Worm (Caenorhabditis elegans) whole organism, midembryonic: ENCODE data around the gene vamp-7.
A peak's percentile ranks its signal among the peaks of the same experiment; 100 is the strongest.

Experiments
- T22C8.4 ChIP-seq: fragments of 200-800 bp; sonication (Bioruptor generic); IDR thresholded peaks from 2 replicates; pipeline ENCODE4 v1.3.6; 2022; ENCODE audit warnings: missing genetic modification characterization, missing compliant biosample characterization
- cog-1 ChIP-seq: sonication (generic microtip); optimal IDR thresholded peaks from 2 replicates; lab custom pipeline; 2016; ENCODE audit warnings: missing genetic modification characterization, missing compliant biosample characterization
- flt-1 ChIP-seq: fragments of 200-800 bp; sonication (Bioruptor generic); IDR thresholded peaks from 2 replicates; pipeline ENCODE4 v1.3.6; 2022; ENCODE audit warnings: missing genetic modification characterization, missing compliant biosample characterization
- klf-2 ChIP-seq: fragments of 200-800 bp; sonication (Bioruptor generic); conservative IDR thresholded peaks from 2 replicates; pipeline ENCODE4 v1.3.6; 2022; ENCODE audit warnings: missing genetic modification reagents, missing genetic modification characterization, missing compliant biosample characterization
- med-1 ChIP-seq: sonication (generic microtip); optimal IDR thresholded peaks from 2 replicates; lab custom pipeline; 2017; ENCODE audit warnings: missing genetic modification characterization, mild to moderate bottlenecking, missing compliant biosample characterization, antibody characterized with exemption, missing genetic modification reagents; ENCODE audit not compliant: insufficient read depth
- ref-1 ChIP-seq: fragments of 200-800 bp; sonication (Bioruptor generic); conservative IDR thresholded peaks from 2 replicates; pipeline ENCODE4 v1.3.6; 2022; ENCODE audit warnings: missing genetic modification reagents, missing genetic modification characterization, missing compliant biosample characterization
- tab-1 ChIP-seq: fragments of 200-800 bp; sonication (Bioruptor generic); IDR thresholded peaks from 2 replicates; pipeline ENCODE4 v1.3.6; 2022; ENCODE audit warnings: missing genetic modification characterization, missing compliant biosample characterization
- ztf-23 ChIP-seq: fragments of 200-800 bp; sonication (Bioruptor generic); IDR thresholded peaks from 2 replicates; pipeline ENCODE4 v1.3.6; 2022; ENCODE audit warnings: missing genetic modification reagents, missing genetic modification characterization, missing compliant biosample characterization
- ztf-29 ChIP-seq: fragments of 200-800 bp; sonication (Bioruptor generic); IDR thresholded peaks from 2 replicates; pipeline ENCODE4 v1.3.6; 2022; ENCODE audit warnings: missing genetic modification reagents, missing genetic modification characterization, missing compliant biosample characterization

Gene vamp-7

DNA sequence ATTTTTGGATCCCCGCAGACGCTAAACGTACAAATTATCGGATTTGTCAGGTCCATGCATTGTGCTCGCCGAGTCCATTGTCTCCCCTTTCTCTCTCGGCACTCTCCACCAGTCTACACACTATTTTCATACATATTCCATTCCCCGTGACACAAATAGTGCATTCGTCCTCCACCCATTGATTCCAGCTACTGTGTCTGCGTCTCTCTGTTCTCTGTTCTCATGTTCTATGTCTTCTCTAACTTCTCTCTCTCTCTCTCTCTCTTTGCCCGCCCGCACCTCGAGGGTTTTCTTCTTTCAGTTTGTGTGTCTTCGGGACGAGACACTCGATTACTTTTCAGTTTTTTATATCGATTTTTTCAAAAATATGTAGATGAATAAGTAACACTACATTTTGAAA lies 8.2 kb upstream of the vamp-7 start:
- peak; percentile 9; the same call in 1 of the 2 replicates for TF ChIP-seq T22C8.4 (GFP tag; lab: Robert Waterston, UW)
- no peak for TF ChIP-seq cog-1 (tag; lab: Kevin White, UChicago)

DNA sequence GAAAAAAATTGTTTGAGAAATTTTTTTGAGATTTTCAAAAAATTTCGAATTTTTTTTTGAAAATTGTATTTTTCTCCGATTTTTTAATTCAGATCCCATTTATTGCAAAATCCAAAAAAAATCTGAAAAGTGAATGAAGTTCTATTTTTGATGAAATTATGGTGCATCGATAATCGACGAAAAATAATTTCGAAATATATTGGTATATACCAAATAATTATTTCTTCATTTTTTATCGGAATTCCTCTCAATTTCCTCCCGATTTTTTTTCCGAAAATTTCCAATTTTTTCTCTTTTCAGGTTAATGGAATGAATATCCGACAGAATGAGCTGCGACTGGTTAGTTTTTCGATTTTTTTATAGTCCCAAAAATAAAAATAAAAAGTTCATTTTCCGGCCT lies 7.0 kb upstream of the vamp-7 start, which contains the start of gene epg-9:
Gene epg-9 (plus strand): TSS at position 301 of the 400 bp plus-strand sequence.
- no peak for TF ChIP-seq ztf-23
- TF ChIP-seq cog-1 (tag; lab: Kevin White, UChicago), result no peak
- TF ChIP-seq med-1 (GFP tag; lab: Kevin White, UChicago), result no peak
- TF ChIP-seq flt-1 (GFP tag; lab: Robert Waterston, UW), result no peak
- no peak for TF ChIP-seq ref-1 (GFP tag; lab: Robert Waterston, UW)
- TF ChIP-seq ztf-29, result no peak

DNA sequence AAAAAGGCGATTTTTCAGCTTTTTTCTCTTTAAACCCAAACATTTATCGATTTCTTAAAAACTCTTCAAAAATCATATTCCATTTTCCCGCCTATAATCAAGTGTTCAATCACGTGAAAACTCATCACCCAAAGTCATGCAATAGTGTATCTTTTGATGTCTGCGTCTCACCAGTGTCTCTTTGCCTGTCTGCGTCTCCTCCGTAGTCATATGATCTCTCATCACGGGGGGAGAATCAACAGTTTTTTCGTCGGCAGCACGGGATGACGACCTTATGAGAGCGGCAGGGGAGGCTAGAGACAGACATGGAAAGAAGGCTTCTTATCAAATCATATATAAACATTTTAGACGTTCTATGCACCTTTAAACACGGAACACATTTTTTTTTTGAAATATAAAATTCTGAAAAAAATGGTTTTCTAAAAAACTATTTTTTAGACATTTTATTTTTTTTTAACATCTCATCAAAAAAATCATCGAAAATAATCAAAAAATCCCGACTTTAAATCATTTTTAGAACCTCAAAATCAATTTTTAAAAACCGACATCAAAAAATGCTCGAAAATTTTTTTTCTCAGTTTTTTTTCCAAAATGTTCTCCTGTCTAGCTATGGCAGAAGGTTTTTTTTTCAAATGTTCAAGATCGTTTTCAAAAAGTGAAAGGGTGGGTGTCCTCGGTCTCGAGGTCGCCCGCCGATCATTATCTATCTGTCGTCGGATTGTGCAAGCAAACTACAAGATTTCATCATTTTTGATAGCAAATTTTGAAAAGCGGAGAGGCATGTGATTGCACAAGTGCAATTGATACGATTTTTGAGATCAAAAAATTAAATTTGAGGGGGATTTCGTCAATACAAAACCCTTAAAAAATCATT lies 5.6 kb upstream of the vamp-7 start:
- peak; percentile 43 for TF ChIP-seq cog-1 (tag; lab: Kevin White, UChicago)
- TF ChIP-seq ref-1 (GFP tag; lab: Robert Waterston, UW), result no peak
- TF ChIP-seq klf-2 (GFP tag; lab: Robert Waterston, UW), result 0 out of 2 replicates have a peak, but pooled peaks have one; percentile 9
- TF ChIP-seq ztf-29, result no peak
- peak; percentile 7; the same call in 1 of the 2 replicates for TF ChIP-seq T22C8.4 (GFP tag; lab: Robert Waterston, UW)
- no peak for TF ChIP-seq tab-1 (GFP tag; lab: Robert Waterston, UW)
- no peak for TF ChIP-seq med-1 (GFP tag; lab: Kevin White, UChicago)
- TF ChIP-seq flt-1 (GFP tag; lab: Robert Waterston, UW), result peak; percentile 49; the same call in 1 of the 2 replicates
- 0 out of 2 replicates have a peak, but pooled peaks have one; percentile 54 for TF ChIP-seq ztf-23

- TF ChIP-seq T22C8.4 (GFP tag; lab: Robert Waterston, UW) (no peak), klf-2 (GFP tag; lab: Robert Waterston, UW) (no peak), ztf-23 (no peak), cog-1 (tag; lab: Kevin White, UChicago) (no peak), ref-1 (GFP tag; lab: Robert Waterston, UW) (no peak), tab-1 (GFP tag; lab: Robert Waterston, UW) (no peak), med-1 (GFP tag; lab: Kevin White, UChicago) (no peak), flt-1 (GFP tag; lab: Robert Waterston, UW) (no peak), ztf-29 (no peak)
These were observed 5.0 kb upstream of the vamp-7 start for ce11 chrIV:2602862-2603189.

- TF ChIP-seq ztf-23 (no peak), tab-1 (GFP tag; lab: Robert Waterston, UW) (no peak), med-1 (GFP tag; lab: Kevin White, UChicago) (no peak), ref-1 (GFP tag; lab: Robert Waterston, UW) (no peak), ztf-29 (no peak)
These were observed 4.3 kb upstream of the vamp-7 start for ce11 chrIV:2603556-2604021.

- TF ChIP-seq ztf-23 (no peak), T22C8.4 (GFP tag; lab: Robert Waterston, UW) (no peak), med-1 (GFP tag; lab: Kevin White, UChicago) (no peak), tab-1 (GFP tag; lab: Robert Waterston, UW) (no peak)
These were observed 1.3 kb upstream of the vamp-7 start for ce11 chrIV:2606572-2606971.

ce11 chrIV:2610409-2610808 lies 2.6 kb downstream of the vamp-7 start, which contains the start of gene Y69A2AR.32:
TSS of gene Y69A2AR.32 (plus strand) at chrIV:2610436.
- TF ChIP-seq klf-2 (GFP tag; lab: Robert Waterston, UW) (no peak), tab-1 (GFP tag; lab: Robert Waterston, UW) (no peak), ztf-23 (no peak), T22C8.4 (GFP tag; lab: Robert Waterston, UW) (no peak), cog-1 (tag; lab: Kevin White, UChicago) (no peak), ref-1 (GFP tag; lab: Robert Waterston, UW) (no peak), ztf-29 (no peak), flt-1 (GFP tag; lab: Robert Waterston, UW) (no peak), med-1 (GFP tag; lab: Kevin White, UChicago) (no peak)

ce11 chrIV:2610974-2611373 lies 3.1 kb downstream of the vamp-7 start:
- TF ChIP-seq T22C8.4 (GFP tag; lab: Robert Waterston, UW) (peak; percentile 28; the same call in 1 of the 2 replicates), ztf-29 (no peak), med-1 (GFP tag; lab: Kevin White, UChicago) (no peak)

DNA sequence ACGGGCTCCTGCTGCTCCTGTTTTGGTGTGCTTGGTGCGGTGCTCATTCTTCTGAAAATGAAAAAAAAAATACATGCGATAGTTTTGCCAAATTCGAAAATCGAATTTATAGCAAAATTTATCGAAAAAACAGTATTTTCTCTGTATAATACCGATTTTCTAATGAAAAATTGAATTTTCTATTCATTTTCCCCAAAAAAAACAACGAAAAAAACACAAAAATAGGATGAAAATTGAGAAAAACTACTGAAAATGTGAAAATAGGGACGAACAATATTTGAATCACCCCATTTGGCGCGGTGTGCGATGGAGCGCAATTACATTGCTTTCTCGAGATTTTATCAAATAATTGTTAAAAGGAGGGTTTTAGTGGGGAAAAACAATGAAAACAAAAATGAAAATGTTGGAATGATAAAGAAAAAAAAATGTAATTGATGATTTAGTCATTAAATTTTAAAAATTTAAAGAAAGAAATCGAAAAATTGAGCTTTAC lies 5.2 kb downstream of the vamp-7 start, which contains the start of gene Y69A2AR.28:
Gene Y69A2AR.28 (minus strand): TSS at position 51 of the 493 bp plus-strand sequence.
- TF ChIP-seq ztf-23 (no peak), med-1 (GFP tag; lab: Kevin White, UChicago) (no peak), klf-2 (GFP tag; lab: Robert Waterston, UW) (no peak), tab-1 (GFP tag; lab: Robert Waterston, UW) (no peak), ztf-29 (no peak), ref-1 (GFP tag; lab: Robert Waterston, UW) (no peak), T22C8.4 (GFP tag; lab: Robert Waterston, UW) (no peak), cog-1 (tag; lab: Kevin White, UChicago) (no peak), flt-1 (GFP tag; lab: Robert Waterston, UW) (no peak)
